Fruit fly (Drosophila melanogaster) whole organism, embryonic: ENCODE measurements around the gene Bmcp.
A peak's percentile ranks its signal among the peaks of the same experiment; 100 is the strongest.

Source experiments
- B-H2 ChIP-seq: fragments of 200-800 bp; sonication (Bioruptor generic); optimal IDR thresholded peaks from 2 replicates; lab custom pipeline; 2018; ENCODE audit warnings: missing biosample characterization, mild to moderate bottlenecking, missing genetic modification characterization
- CG10462 ChIP-seq: fragments of 200-800 bp; sonication (Bioruptor generic); optimal IDR thresholded peaks from 2 replicates; lab custom pipeline; 2016; ENCODE audit warnings: missing biosample characterization, missing genetic modification characterization
- CG10979 ChIP-seq: fragments of 200-800 bp; sonication (Bioruptor generic); optimal IDR thresholded peaks from 2 replicates; lab custom pipeline; 2018; ENCODE audit warnings: missing biosample characterization, mild to moderate bottlenecking, missing genetic modification characterization, moderate library complexity
- CG12071 ChIP-seq: fragments of 200-800 bp; sonication (Bioruptor generic); optimal IDR thresholded peaks from 3 replicates; lab custom pipeline; 2018; ENCODE audit warnings: missing biosample characterization, mild to moderate bottlenecking, missing genetic modification characterization
- CG13123 ChIP-seq: fragments of 200-800 bp; sonication (Bioruptor generic); optimal IDR thresholded peaks from 2 replicates; lab custom pipeline; 2016; ENCODE audit warnings: missing biosample characterization, missing genetic modification characterization
- CG14441 ChIP-seq: fragments of 200-800 bp; sonication (Bioruptor generic); IDR thresholded peaks from 2 replicates; pipeline ENCODE4 v1.3.6; 2022; ENCODE audit warnings: missing biosample characterization, missing genetic modification characterization
- CG14667 ChIP-seq: fragments of 200-800 bp; sonication (Bioruptor generic); IDR thresholded peaks from 2 replicates; pipeline ENCODE4 v1.3.6; 2022; ENCODE audit warnings: missing biosample characterization, missing genetic modification characterization
- CG17612 ChIP-seq: fragments of 200-800 bp; sonication (Bioruptor generic); IDR thresholded peaks from 2 replicates; pipeline ENCODE4 v1.3.6; 2022; ENCODE audit warnings: missing biosample characterization, missing genetic modification characterization
- CG3163 ChIP-seq: fragments of 200-800 bp; sonication (Bioruptor generic); optimal IDR thresholded peaks from 3 replicates; lab custom pipeline; 2016; ENCODE audit warnings: missing biosample characterization, missing genetic modification characterization
- CG32532 ChIP-seq: fragments of 200-800 bp; sonication (Bioruptor generic); IDR thresholded peaks from 2 replicates; pipeline ENCODE4 v1.3.6; 2022; ENCODE audit warnings: missing biosample characterization, missing genetic modification characterization
- CG33213 ChIP-seq: fragments of 200-800 bp; sonication (Bioruptor generic); optimal IDR thresholded peaks from 3 replicates; lab custom pipeline; 2016; ENCODE audit warnings: missing biosample characterization, missing genetic modification characterization
- CG4730 ChIP-seq: fragments of 200-800 bp; sonication (Bioruptor generic); IDR thresholded peaks from 2 replicates; pipeline ENCODE4 v1.3.6; 2022; ENCODE audit warnings: missing biosample characterization, missing genetic modification characterization
- CG5180 ChIP-seq: fragments of 200-800 bp; sonication (Bioruptor generic); optimal IDR thresholded peaks from 3 replicates; lab custom pipeline; 2017; ENCODE audit warnings: missing biosample characterization, missing genetic modification characterization, mild to moderate bottlenecking, moderate library complexity, missing genetic modification reagents
- CG5953 ChIP-seq: fragments of 200-800 bp; sonication (Bioruptor generic); IDR thresholded peaks from 2 replicates; pipeline ENCODE4 v1.3.6; 2022; ENCODE audit warnings: missing biosample characterization, missing genetic modification characterization
- CG7963 ChIP-seq: fragments of 200-800 bp; sonication (Bioruptor generic); IDR thresholded peaks from 3 replicates; pipeline ENCODE4 v1.3.6; 2022; ENCODE audit warnings: missing biosample characterization, missing genetic modification characterization; ENCODE audit not compliant: partially characterized antibody
- CG9609 ChIP-seq: fragments of 200-800 bp; sonication (Bioruptor generic); optimal IDR thresholded peaks from 3 replicates; lab custom pipeline; 2016; ENCODE audit warnings: missing biosample characterization, missing genetic modification characterization
- CG9817 ChIP-seq: fragments of 200-800 bp; sonication (Bioruptor generic); optimal IDR thresholded peaks from 2 replicates; lab custom pipeline; 2018; ENCODE audit warnings: missing biosample characterization, mild to moderate bottlenecking, missing genetic modification characterization, moderate library complexity
- D ChIP-seq, 2 experiments: fragments of 200-800 bp in 1 of 2; fragments of >200 bp in 1 of 2; sonication (Bioruptor generic) in 1 of 2; optimal IDR thresholded peaks; 2 replicates in 1 of 2; 3 replicates in 1 of 2; lab custom pipeline; 2017; ENCODE audit warnings: mild to moderate bottlenecking in 1 of 2, missing biosample characterization in 1 of 2, missing genetic modification characterization in 1 of 2, missing genetic modification reagents in 1 of 2
- Drgx ChIP-seq: fragments of 200-800 bp; sonication (Bioruptor generic); IDR thresholded peaks from 2 replicates; pipeline ENCODE4 v1.3.6; 2022; ENCODE audit warnings: missing biosample characterization, missing genetic modification characterization
- Fer2 ChIP-seq: fragments of 200-800 bp; sonication (Bioruptor generic); optimal IDR thresholded peaks from 2 replicates; lab custom pipeline; 2018; ENCODE audit warnings: missing biosample characterization, mild to moderate bottlenecking, missing genetic modification characterization, moderate library complexity
- HHEX ChIP-seq: fragments of 200-800 bp; sonication (Bioruptor generic); optimal IDR thresholded peaks from 3 replicates; lab custom pipeline; 2017; ENCODE audit warnings: missing biosample characterization, mild to moderate bottlenecking, missing genetic modification characterization, missing genetic modification reagents
- HmgZ ChIP-seq: fragments of 200-800 bp; sonication (Bioruptor generic); optimal IDR thresholded peaks from 2 replicates; lab custom pipeline; 2018; ENCODE audit warnings: missing biosample characterization, mild to moderate bottlenecking, missing genetic modification characterization
- Lim3 ChIP-seq: fragments of 200-800 bp; sonication (Bioruptor generic); IDR thresholded peaks from 2 replicates; pipeline ENCODE4 v1.3.6; 2022; ENCODE audit warnings: missing biosample characterization, missing genetic modification characterization
- MESR4 ChIP-seq: fragments of 200-800 bp; sonication (Bioruptor generic); optimal IDR thresholded peaks from 2 replicates; lab custom pipeline; 2018; ENCODE audit warnings: missing biosample characterization, mild to moderate bottlenecking, missing genetic modification characterization, moderate library complexity
- Max ChIP-seq: fragments of 200-800 bp; sonication (Bioruptor generic); optimal IDR thresholded peaks from 2 replicates; lab custom pipeline; 2016; ENCODE audit warnings: missing biosample characterization, mild to moderate bottlenecking, missing genetic modification characterization
- NC2β ChIP-seq: fragments of 200-800 bp; sonication (Bioruptor generic); optimal IDR thresholded peaks from 2 replicates; lab custom pipeline; 2016; ENCODE audit warnings: missing biosample characterization, missing genetic modification characterization
- Rfx ChIP-seq: fragments of 200-800 bp; sonication (Bioruptor generic); IDR thresholded peaks from 2 replicates; pipeline ENCODE4 v1.3.6; 2022; ENCODE audit warnings: missing biosample characterization, missing genetic modification characterization
- Sox102F ChIP-seq: fragments of 200-800 bp; sonication (Bioruptor generic); optimal IDR thresholded peaks from 2 replicates; lab custom pipeline; 2018; ENCODE audit warnings: missing biosample characterization, mild to moderate bottlenecking, missing genetic modification characterization, moderate library complexity
- cad ChIP-seq: fragments of >200 bp; optimal IDR thresholded peaks from 2 replicates; lab custom pipeline; 2017; ENCODE audit warnings: missing biosample characterization, missing genetic modification characterization
- caup ChIP-seq: fragments of 200-800 bp; sonication (Bioruptor generic); optimal IDR thresholded peaks from 3 replicates; lab custom pipeline; 2017; ENCODE audit warnings: missing biosample characterization, mild to moderate bottlenecking, missing genetic modification characterization, moderate library complexity; ENCODE audit not compliant: severe bottlenecking
- esg ChIP-seq: fragments of 200-800 bp; sonication (Bioruptor generic); conservative IDR thresholded peaks from 2 replicates; pipeline ENCODE4 v1.3.6; 2022; ENCODE audit warnings: missing biosample characterization, missing genetic modification characterization
- gro ChIP-seq: fragments of 200-800 bp; sonication (Bioruptor generic); optimal IDR thresholded peaks from 2 replicates; lab custom pipeline; 2016; ENCODE audit warnings: missing biosample characterization, missing genetic modification characterization
- hbn ChIP-seq: fragments of 200-800 bp; sonication (Bioruptor generic); IDR thresholded peaks from 2 replicates; pipeline ENCODE4 v1.3.6; 2022; ENCODE audit warnings: missing biosample characterization, missing genetic modification characterization; ENCODE audit not compliant: partially characterized antibody
- hth ChIP-seq: fragments of >200 bp; optimal IDR thresholded peaks from 2 replicates; lab custom pipeline; 2017; ENCODE audit warnings: inconsistent platforms
- jigr1 ChIP-seq: fragments of 200-800 bp; sonication (Bioruptor generic); IDR thresholded peaks from 3 replicates; pipeline ENCODE4 v1.3.6; 2022; ENCODE audit warnings: missing biosample characterization, missing genetic modification characterization
- kah ChIP-seq: fragments of 200-800 bp; sonication (Bioruptor generic); optimal IDR thresholded peaks from 2 replicates; lab custom pipeline; 2018; ENCODE audit warnings: missing biosample characterization, mild to moderate bottlenecking, missing genetic modification characterization
- nerfin-1 ChIP-seq: fragments of 200-800 bp; sonication (Bioruptor generic); optimal IDR thresholded peaks from 3 replicates; lab custom pipeline; 2019; ENCODE audit warnings: missing biosample characterization, mild to moderate bottlenecking, missing genetic modification characterization, moderate library complexity
- nom ChIP-seq: fragments of 200-800 bp; sonication (Bioruptor generic); optimal IDR thresholded peaks from 2 replicates; lab custom pipeline; 2017; ENCODE audit warnings: missing biosample characterization, missing genetic modification characterization, mild to moderate bottlenecking, moderate library complexity, missing genetic modification reagents
- pan ChIP-seq, 4 experiments: fragments of >200 bp in 3 of 4; fragments of 200-800 bp in 1 of 4; sonication (Bioruptor generic) in 1 of 4; optimal IDR thresholded peaks in 3 of 4; IDR thresholded peaks in 1 of 4; 2 replicates each; pipeline versions ENCODE4 v1.3.6 to Lab custom; 2017 to 2022; ENCODE audit warnings: missing biosample characterization in 2 of 4, missing genetic modification characterization in 2 of 4, mixed read lengths in 1 of 4
- pb ChIP-seq: fragments of 200-800 bp; sonication (Bioruptor generic); optimal IDR thresholded peaks from 3 replicates; lab custom pipeline; 2016; ENCODE audit warnings: missing biosample characterization, missing genetic modification characterization
- pum ChIP-seq: fragments of 200-800 bp; sonication (Bioruptor generic); optimal IDR thresholded peaks from 2 replicates; lab custom pipeline; 2016; ENCODE audit warnings: missing biosample characterization, missing genetic modification characterization
- ranshi ChIP-seq: fragments of 200-800 bp; sonication (Bioruptor generic); IDR thresholded peaks from 2 replicates; pipeline ENCODE4 v1.3.6; 2022; ENCODE audit warnings: missing biosample characterization, missing genetic modification characterization
- sc ChIP-seq, 3 experiments: fragments of >200 bp in 2 of 3; fragments of 200-800 bp in 1 of 3; sonication (Bioruptor generic) in 1 of 3; optimal IDR thresholded peaks; 2 replicates in 2 of 3; 3 replicates in 1 of 3; lab custom pipeline; 2017; ENCODE audit warnings: mild to moderate bottlenecking in 1 of 3, missing biosample characterization in 1 of 3, missing genetic modification characterization in 1 of 3, missing genetic modification reagents in 1 of 3
- sisA ChIP-seq: fragments of 200-800 bp; sonication (Bioruptor generic); IDR thresholded peaks from 2 replicates; pipeline ENCODE4 v1.3.6; 2022; ENCODE audit warnings: missing biosample characterization, missing genetic modification characterization
- twi ChIP-seq: fragments of 200-800 bp; optimal IDR thresholded peaks from 2 replicates; lab custom pipeline; 2019; ENCODE audit warnings: missing biosample characterization, mild to moderate bottlenecking, missing genetic modification characterization, moderate library complexity
- zen2 ChIP-seq: fragments of 200-800 bp; sonication (Bioruptor generic); IDR thresholded peaks from 3 replicates; pipeline ENCODE4 v1.3.6; 2022; ENCODE audit warnings: missing biosample characterization, missing genetic modification characterization; ENCODE audit not compliant: partially characterized antibody
- zfh1 ChIP-seq: fragments of 200-800 bp; sonication (Bioruptor generic); IDR thresholded peaks from 3 replicates; pipeline ENCODE4 v1.3.6; 2022; ENCODE audit warnings: missing biosample characterization, missing genetic modification characterization

Bmcp gene

dm6 chr3L:11683819-11684521 lies 36.8 kb upstream of the Bmcp start, which contains the start of gene Sugb (continued):
- TF ChIP-seq CG7963 (GFP tag; lab: Robert Waterston, UW) = no peak
- TF ChIP-seq CG32532 (GFP tag; lab: Robert Waterston, UW) = peak; percentile 69
- no peak for TF ChIP-seq twi (tag; lab: Kevin White, UChicago)
- TF ChIP-seq Fer2 (tag; lab: Kevin White, UChicago) = no peak
- TF ChIP-seq zfh1 = peak; percentile 75; the same call in 2 of the 3 replicates
- TF ChIP-seq HHEX = peak; percentile 9
- TF ChIP-seq zen2 (GFP tag; lab: Robert Waterston, UW) = no peak; the same call in 2 of the 3 replicates
- TF ChIP-seq CG14441 (GFP tag; lab: Robert Waterston, UW) = peak; percentile 57
- peak; percentile 8 for TF ChIP-seq CG12071
- no peak for TF ChIP-seq hth (lab: Kevin White, UChicago)
- TF ChIP-seq CG17612 = no peak
- no peak for TF ChIP-seq Max (GFP tag; lab: Kevin White, UChicago)
- no peak for TF ChIP-seq CG13123 (GFP tag; lab: Kevin White, UChicago)
- TF ChIP-seq CG5953 (GFP tag; lab: Robert Waterston, UW) = no peak
- TF ChIP-seq pb = peak; percentile 47
- TF ChIP-seq MESR4 (GFP tag; lab: Kevin White, UChicago) = peak; percentile 10
- peak; percentile 75 for TF ChIP-seq Drgx (GFP tag; lab: Robert Waterston, UW)
- peak; percentile 66 for TF ChIP-seq caup (GFP tag; lab: Kevin White, UChicago)
- no peak for TF ChIP-seq CG14667
- no peak for TF ChIP-seq jigr1 (GFP tag; lab: Robert Waterston, UW)
- TF ChIP-seq CG4730 = peak; percentile 7; the same call in 1 of the 2 replicates
- peak; percentile 49 for TF ChIP-seq pum (GFP tag; lab: Kevin White, UChicago)
- no peak for TF ChIP-seq Lim3 (GFP tag; lab: Robert Waterston, UW)
- TF ChIP-seq kah (GFP tag; lab: Kevin White, UChicago) = no peak
- no peak for TF ChIP-seq CG10462 (GFP tag; lab: Kevin White, UChicago)
- no peak for TF ChIP-seq sc (optimal IDR thresholded peaks at IDR 0.05; lab: Kevin White, UChicago)
- no peak for TF ChIP-seq sc (GFP tag; optimal IDR thresholded peaks at IDR 0.05; lab: Kevin White, UChicago)
- TF ChIP-seq B-H2 (GFP tag; lab: Kevin White, UChicago) = peak; percentile 82
- TF ChIP-seq nerfin-1 = no peak
- peak; percentile 27; the same call in 1 of the 2 replicates for TF ChIP-seq ranshi
- peak; percentile 63 for TF ChIP-seq HmgZ (tag; lab: Kevin White, UChicago)
- no peak; the same call in 1 of the 2 replicates for TF ChIP-seq esg (GFP tag; lab: Robert Waterston, UW)
- peak; percentile 68 for TF ChIP-seq gro
- no peak for TF ChIP-seq D (optimal IDR thresholded peaks at IDR 0.05; lab: Kevin White, UChicago)
- TF ChIP-seq D (GFP tag; optimal IDR thresholded peaks at IDR 0.05; lab: Kevin White, UChicago) = peak; percentile 2
- TF ChIP-seq Sox102F (GFP tag; lab: Kevin White, UChicago) = peak; percentile 42
- peak; percentile 63 for TF ChIP-seq CG9817 (tag; lab: Kevin White, UChicago)
- TF ChIP-seq nom (GFP tag; lab: Kevin White, UChicago) = peak; percentile 58
- TF ChIP-seq cad (GFP tag; lab: Kevin White, UChicago) = no peak
- TF ChIP-seq CG5180 (GFP tag; lab: Kevin White, UChicago) = peak; percentile 86
- TF ChIP-seq pan (optimal IDR thresholded peaks at IDR 0.05; lab: Kevin White, UChicago) = no peak
- TF ChIP-seq pan (GFP tag; optimal IDR thresholded peaks at IDR 0.05 in 1 of 2, IDR thresholded peaks at IDR 0.05 in 1 of 2) = peak in 1 of 2 experiments; percentile 53
- peak; percentile 24 for TF ChIP-seq CG33213 (GFP tag; lab: Kevin White, UChicago)
- TF ChIP-seq CG10979 (tag; lab: Kevin White, UChicago) = peak; percentile 20
- peak; percentile 87; the same call in 1 of the 2 replicates for TF ChIP-seq Rfx (GFP tag; lab: Robert Waterston, UW)
- no peak for TF ChIP-seq NC2β (GFP tag; lab: Kevin White, UChicago)
- TF ChIP-seq CG3163 (GFP tag; lab: Kevin White, UChicago) = peak; percentile 55
- TF ChIP-seq hbn (GFP tag; lab: Robert Waterston, UW) = peak; percentile 56; the same call in 1 of the 2 replicates
- peak; percentile 40 for TF ChIP-seq CG9609 (GFP tag; lab: Kevin White, UChicago)
- no peak; the same call in 1 of the 2 replicates for TF ChIP-seq sisA
